Worm (Caenorhabditis elegans): ENCODE measurements around the gene F26F12.8.

DNA sequence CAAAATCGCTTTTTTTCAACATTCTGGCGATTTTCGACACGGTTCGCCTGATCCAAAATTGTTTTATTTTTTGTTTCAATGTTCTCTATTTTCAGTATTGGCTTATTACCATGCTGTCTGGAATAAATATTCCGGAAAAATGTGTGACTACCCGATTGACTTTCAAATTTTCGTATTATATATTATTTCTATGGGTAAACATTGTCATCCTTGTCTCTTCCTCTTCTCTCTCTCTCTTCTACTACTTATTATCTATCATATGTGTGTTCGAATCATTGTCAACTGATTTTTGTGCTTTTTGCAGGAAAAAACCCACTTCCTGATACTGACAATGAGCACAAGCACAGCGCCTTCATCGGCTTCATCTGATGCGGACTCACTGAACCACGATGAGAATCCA is 30.7 kb upstream of the F26F12.8 start, which contains the start of gene C04E6.7:
- TF ChIP-seq fkh-10 (GFP tag; optimal IDR thresholded peaks at IDR 0.05) (no peak), pha-4 (tag; optimal IDR thresholded peaks at IDR 0.05) (no peak), ceh-16 (tag; optimal IDR thresholded peaks at IDR 0.05) (no peak), fos-1 (tag; optimal IDR thresholded peaks at IDR 0.05) (no peak), unc-62 (GFP tag; optimal IDR thresholded peaks at IDR 0.05) (no peak), skn-1 (tag; optimal IDR thresholded peaks at IDR 0.05) (no peak), zag-1 (tag; optimal IDR thresholded peaks at IDR 0.05) (no peak), nhr-28 (tag; optimal IDR thresholded peaks at IDR 0.05) (no peak), elt-1 (tag; optimal IDR thresholded peaks at IDR 0.05) (no peak), mml-1 (tag; optimal IDR thresholded peaks at IDR 0.05) (no peak), nhr-11 (tag; optimal IDR thresholded peaks at IDR 0.05) (no peak), tbx-2 (tag; optimal IDR thresholded peaks at IDR 0.05) (no peak)
